Fruit fly (Drosophila melanogaster) whole organism, embryonic: ENCODE results near the gene Blm.
A peak's percentile ranks its signal among the peaks of the same experiment; 100 is the strongest.

Source experiments
- B-H2 ChIP-seq: fragments of 200-800 bp; sonication (Bioruptor generic); optimal IDR thresholded peaks from 2 replicates; lab custom pipeline; 2018; ENCODE audit warnings: missing biosample characterization, mild to moderate bottlenecking, missing genetic modification characterization
- BEAF-32 ChIP-seq: fragments of 200-800 bp; sonication (Bioruptor generic); optimal IDR thresholded peaks from 3 replicates; lab custom pipeline; 2017; ENCODE audit warnings: missing biosample characterization, missing genetic modification characterization, mild to moderate bottlenecking, moderate library complexity, missing genetic modification reagents
- CG10147 ChIP-seq: fragments of 200-800 bp; sonication (Bioruptor generic); optimal IDR thresholded peaks from 2 replicates; lab custom pipeline; 2019; ENCODE audit warnings: missing biosample characterization, mild to moderate bottlenecking, missing genetic modification characterization, moderate library complexity
- CG1024 ChIP-seq: fragments of 200-800 bp; sonication (Bioruptor generic); IDR thresholded peaks from 2 replicates; pipeline ENCODE4 v1.3.6; 2022; ENCODE audit warnings: missing biosample characterization, missing genetic modification characterization
- CG10543 ChIP-seq: fragments of 200-800 bp; sonication (Bioruptor generic); optimal IDR thresholded peaks from 3 replicates; lab custom pipeline; 2017; ENCODE audit warnings: missing biosample characterization, mild to moderate bottlenecking, missing genetic modification characterization, moderate library complexity
- CG11093 ChIP-seq: fragments of 200-800 bp; sonication (Bioruptor generic); IDR thresholded peaks from 3 replicates; pipeline ENCODE4 v1.3.6; 2022; ENCODE audit warnings: missing biosample characterization, missing genetic modification characterization
- CG11560 ChIP-seq: fragments of 200-800 bp; sonication (Bioruptor generic); IDR thresholded peaks from 3 replicates; pipeline ENCODE4 v1.3.6; 2022; ENCODE audit warnings: missing biosample characterization, missing genetic modification characterization
- CG14710 ChIP-seq: fragments of 200-800 bp; sonication (Bioruptor generic); optimal IDR thresholded peaks from 3 replicates; lab custom pipeline; 2019; ENCODE audit warnings: missing biosample characterization, mild to moderate bottlenecking, missing genetic modification characterization, moderate library complexity
- CG15696 ChIP-seq: fragments of 200-800 bp; sonication (Bioruptor generic); optimal IDR thresholded peaks from 2 replicates; lab custom pipeline; 2019; ENCODE audit warnings: missing biosample characterization, mild to moderate bottlenecking, missing genetic modification characterization, moderate library complexity
- CG2678 ChIP-seq: fragments of 200-800 bp; sonication (Bioruptor generic); optimal IDR thresholded peaks from 3 replicates; lab custom pipeline; 2019; ENCODE audit warnings: missing biosample characterization, mild to moderate bottlenecking, missing genetic modification characterization, moderate library complexity
- CG2889 ChIP-seq: fragments of 200-800 bp; sonication (Bioruptor generic); IDR thresholded peaks from 3 replicates; pipeline ENCODE4 v1.3.6; 2022; ENCODE audit warnings: missing biosample characterization, missing genetic modification characterization
- CG31224 ChIP-seq: fragments of 200-800 bp; sonication (Bioruptor generic); IDR thresholded peaks from 2 replicates; pipeline ENCODE4 v1.3.6; 2022; ENCODE audit warnings: missing biosample characterization, missing genetic modification characterization
- CG33213 ChIP-seq: fragments of 200-800 bp; sonication (Bioruptor generic); optimal IDR thresholded peaks from 3 replicates; lab custom pipeline; 2016; ENCODE audit warnings: missing biosample characterization, missing genetic modification characterization
- CG3726 ChIP-seq: fragments of 200-800 bp; sonication (Bioruptor generic); IDR thresholded peaks from 3 replicates; pipeline ENCODE4, ENCODE4 v1.3.6; 2022; ENCODE audit warnings: missing biosample characterization, missing genetic modification characterization
- CG3847 ChIP-seq: fragments of 200-800 bp; sonication (Bioruptor generic); IDR thresholded peaks from 2 replicates; pipeline ENCODE4 v1.3.6; 2022; ENCODE audit warnings: missing biosample characterization, missing genetic modification characterization
- CG43689 ChIP-seq: fragments of 200-800 bp; sonication (Bioruptor generic); IDR thresholded peaks from 2 replicates; pipeline ENCODE4 v1.3.6; 2022; ENCODE audit warnings: missing biosample characterization, missing genetic modification characterization
- CG4707 ChIP-seq: fragments of 200-800 bp; sonication (Bioruptor generic); optimal IDR thresholded peaks from 2 replicates; lab custom pipeline; 2018; ENCODE audit warnings: missing biosample characterization, mild to moderate bottlenecking, missing genetic modification characterization, moderate library complexity
- CG5245 ChIP-seq: fragments of 200-800 bp; sonication (Bioruptor generic); optimal IDR thresholded peaks from 3 replicates; lab custom pipeline; 2016; ENCODE audit warnings: missing biosample characterization, missing genetic modification characterization
- CG6689 ChIP-seq: fragments of 200-800 bp; sonication (Bioruptor generic); IDR thresholded peaks from 2 replicates; pipeline ENCODE4 v1.3.6; 2022; ENCODE audit warnings: missing biosample characterization, missing genetic modification characterization
- CG7839 ChIP-seq: fragments of 200-800 bp; sonication (Bioruptor generic); optimal IDR thresholded peaks from 3 replicates; lab custom pipeline; 2018; ENCODE audit warnings: missing biosample characterization, mild to moderate bottlenecking, missing genetic modification characterization, moderate library complexity
- CG8089 ChIP-seq: fragments of 200-800 bp; sonication (Bioruptor generic); optimal IDR thresholded peaks from 3 replicates; lab custom pipeline; 2016; ENCODE audit warnings: missing biosample characterization, missing genetic modification characterization
- CrebB ChIP-seq: fragments of 200-800 bp; sonication (Bioruptor generic); optimal IDR thresholded peaks from 3 replicates; lab custom pipeline; 2018; ENCODE audit warnings: missing biosample characterization, mild to moderate bottlenecking, missing genetic modification characterization
- ERR ChIP-seq: fragments of 200-800 bp; sonication (Bioruptor generic); optimal IDR thresholded peaks from 2 replicates; lab custom pipeline; 2016; ENCODE audit warnings: missing biosample characterization, missing genetic modification characterization
- Ets97D ChIP-seq: fragments of 200-800 bp; sonication (Bioruptor generic); optimal IDR thresholded peaks from 3 replicates; lab custom pipeline; 2016; ENCODE audit warnings: missing biosample characterization, missing genetic modification characterization
- H15 ChIP-seq: fragments of 200-800 bp; sonication (Bioruptor generic); IDR thresholded peaks from 3 replicates; pipeline ENCODE4 v1.3.6; 2022; ENCODE audit warnings: missing biosample characterization, missing genetic modification characterization
- HHEX ChIP-seq: fragments of 200-800 bp; sonication (Bioruptor generic); optimal IDR thresholded peaks from 3 replicates; lab custom pipeline; 2017; ENCODE audit warnings: missing biosample characterization, mild to moderate bottlenecking, missing genetic modification characterization, missing genetic modification reagents
- Lhr ChIP-seq: fragments of 200-800 bp; sonication (Bioruptor generic); optimal IDR thresholded peaks from 3 replicates; lab custom pipeline; 2017; ENCODE audit warnings: mild to moderate bottlenecking, missing biosample characterization, missing genetic modification reagents, missing genetic modification characterization
- MESR4 ChIP-seq: fragments of 200-800 bp; sonication (Bioruptor generic); optimal IDR thresholded peaks from 2 replicates; lab custom pipeline; 2018; ENCODE audit warnings: missing biosample characterization, mild to moderate bottlenecking, missing genetic modification characterization, moderate library complexity
- Mes4 ChIP-seq: fragments of 200-800 bp; sonication (Bioruptor generic); optimal IDR thresholded peaks from 2 replicates; lab custom pipeline; 2016; ENCODE audit warnings: missing biosample characterization, missing genetic modification characterization
- NFAT ChIP-seq: fragments of 200-800 bp; sonication (Bioruptor generic); IDR thresholded peaks from 2 replicates; pipeline ENCODE4 v1.3.6; 2022; ENCODE audit warnings: missing biosample characterization, missing genetic modification characterization
- Nf-YC ChIP-seq: fragments of 200-800 bp; optimal IDR thresholded peaks from 3 replicates; lab custom pipeline; 2019; ENCODE audit warnings: missing biosample characterization, mild to moderate bottlenecking, missing genetic modification characterization, moderate library complexity
- Oli ChIP-seq: fragments of 200-800 bp; sonication (Bioruptor generic); optimal IDR thresholded peaks from 2 replicates; lab custom pipeline; 2018; ENCODE audit warnings: missing biosample characterization, mild to moderate bottlenecking, missing genetic modification characterization, moderate library complexity
- Sin3A ChIP-seq: fragments of >200 bp; optimal IDR thresholded peaks from 2 replicates; lab custom pipeline; 2018
- Stat92E ChIP-seq, 3 experiments: fragments of >200 bp in 2 of 3; fragments of 200-800 bp in 1 of 3; sonication (Bioruptor generic) in 1 of 3; optimal IDR thresholded peaks; 2 replicates each; lab custom pipeline; 2017 to 2019; ENCODE audit warnings: missing biosample characterization in 3 of 3, missing genetic modification characterization in 3 of 3, mild to moderate bottlenecking in 1 of 3, moderate library complexity in 1 of 3
- Vsx1 ChIP-seq: fragments of 200-800 bp; sonication (Bioruptor generic); optimal IDR thresholded peaks from 2 replicates; lab custom pipeline; 2017; ENCODE audit warnings: missing biosample characterization, mild to moderate bottlenecking, missing genetic modification characterization, missing genetic modification reagents
- aop ChIP-seq: fragments of 200-800 bp; sonication (Bioruptor generic); IDR thresholded peaks from 2 replicates; pipeline ENCODE4 v1.3.6; 2022; ENCODE audit warnings: missing biosample characterization, missing genetic modification characterization
- caup ChIP-seq: fragments of 200-800 bp; sonication (Bioruptor generic); optimal IDR thresholded peaks from 3 replicates; lab custom pipeline; 2017; ENCODE audit warnings: missing biosample characterization, mild to moderate bottlenecking, missing genetic modification characterization, moderate library complexity; ENCODE audit not compliant: severe bottlenecking
- chif ChIP-seq, 2 experiments: fragments of 200-800 bp; sonication (Bioruptor generic); optimal IDR thresholded peaks; 3 replicates each; lab custom pipeline; 2016; ENCODE audit warnings: missing biosample characterization in 2 of 2, missing genetic modification characterization in 2 of 2
- chinmo ChIP-seq: fragments of 200-800 bp; sonication (Bioruptor generic); IDR thresholded peaks from 4 replicates; pipeline ENCODE4 v1.3.6; 2022; ENCODE audit warnings: missing biosample characterization, missing genetic modification characterization; ENCODE audit not compliant: partially characterized antibody
- chm ChIP-seq: fragments of 200-800 bp; sonication (Bioruptor generic); IDR thresholded peaks from 2 replicates; pipeline ENCODE4 v1.3.6; 2022; ENCODE audit warnings: missing biosample characterization, missing genetic modification characterization
- cwo ChIP-seq: fragments of 200-800 bp; sonication (Bioruptor generic); optimal IDR thresholded peaks from 3 replicates; lab custom pipeline; 2017; ENCODE audit warnings: missing biosample characterization, missing genetic modification characterization, mild to moderate bottlenecking, moderate library complexity, missing genetic modification reagents
- dimm ChIP-seq: fragments of 200-800 bp; sonication (Bioruptor generic); IDR thresholded peaks from 2 replicates; pipeline ENCODE4 v1.3.6; 2022; ENCODE audit warnings: missing biosample characterization, missing genetic modification characterization
- ems ChIP-seq: fragments of 200-800 bp; sonication (Bioruptor generic); optimal IDR thresholded peaks from 3 replicates; lab custom pipeline; 2016; ENCODE audit warnings: missing biosample characterization, missing genetic modification characterization
- lmd ChIP-seq: fragments of 200-800 bp; sonication (Bioruptor generic); IDR thresholded peaks from 2 replicates; pipeline ENCODE4 v1.3.6; 2022; ENCODE audit warnings: missing biosample characterization, missing genetic modification characterization
- luna ChIP-seq: fragments of 200-800 bp; sonication (Bioruptor generic); optimal IDR thresholded peaks from 2 replicates; lab custom pipeline; 2016; ENCODE audit warnings: missing biosample characterization, missing genetic modification characterization
- mam ChIP-seq: fragments of 200-800 bp; sonication (Bioruptor generic); optimal IDR thresholded peaks from 3 replicates; lab custom pipeline; 2016; ENCODE audit warnings: missing biosample characterization, missing genetic modification characterization
- ssp ChIP-seq: fragments of 200-800 bp; sonication (Bioruptor generic); IDR thresholded peaks from 2 replicates; pipeline ENCODE4 v1.3.6; 2022; ENCODE audit warnings: missing biosample characterization, missing genetic modification characterization
- tll ChIP-seq, 2 experiments: fragments of 200-800 bp in 1 of 2; fragments of >200 bp in 1 of 2; sonication (Bioruptor generic) in 1 of 2; optimal IDR thresholded peaks; 2 replicates each; lab custom pipeline; 2017 to 2019; ENCODE audit warnings: missing biosample characterization in 2 of 2, missing genetic modification characterization in 2 of 2, mild to moderate bottlenecking in 1 of 2, moderate library complexity in 1 of 2
- toy ChIP-seq: fragments of 200-800 bp; sonication (Bioruptor generic); IDR thresholded peaks from 2 replicates; pipeline ENCODE4 v1.3.6; 2022; ENCODE audit warnings: missing biosample characterization, missing genetic modification characterization

Blm gene

dm6 chr3R:11749297-11750293, 8.0 kb upstream of the Blm start, which contains the start of gene CG6923 (continued):
- TF ChIP-seq mam (GFP tag; lab: Kevin White, UChicago) (peak; percentile 20), Mes4 (GFP tag; lab: Kevin White, UChicago) (no peak), Oli (tag; lab: Kevin White, UChicago) (no peak), CG2889 (GFP tag; lab: Robert Waterston, UW) (no peak), CG10147 (GFP tag; lab: Kevin White, UChicago) (no peak), HHEX (GFP tag; lab: Kevin White, UChicago) (no peak), tll (GFP tag; optimal IDR thresholded peaks at IDR 0.05; lab: Kevin White, UChicago) (no peak), H15 (GFP tag; lab: Robert Waterston, UW) (no peak), CG4707 (no peak), CG14710 (tag; lab: Kevin White, UChicago) (peak; percentile 21), Vsx1 (GFP tag; lab: Kevin White, UChicago) (no peak), Sin3A (lab: Kevin White, UChicago) (peak; percentile 66), CG31224 (no peak), BEAF-32 (GFP tag; lab: Kevin White, UChicago) (peak; percentile 88), CG2678 (tag; lab: Kevin White, UChicago) (no peak), lmd (GFP tag; lab: Robert Waterston, UW) (no peak), CG33213 (GFP tag; lab: Kevin White, UChicago) (peak; percentile 0), MESR4 (GFP tag; lab: Kevin White, UChicago) (peak; percentile 7), chinmo (peak; percentile 71; the same call in 1 of the 4 replicates), CG3726 (GFP tag; lab: Robert Waterston, UW) (no peak), ERR (GFP tag; lab: Kevin White, UChicago) (no peak), luna (GFP tag; lab: Kevin White, UChicago) (no peak), CG1024 (no peak), B-H2 (GFP tag; lab: Kevin White, UChicago) (no peak), Stat92E (GFP tag; optimal IDR thresholded peaks at IDR 0.05; lab: Kevin White, UChicago) (no peak), CG7839 (tag; lab: Kevin White, UChicago) (no peak), CrebB (no peak), Ets97D (GFP tag; lab: Kevin White, UChicago) (peak; percentile 59), CG5245 (GFP tag; lab: Kevin White, UChicago) (no peak), chm (GFP tag; lab: Robert Waterston, UW) (no peak), CG10543 (no peak), Lhr (GFP tag; lab: Kevin White, UChicago) (peak; percentile 24), caup (no peak), CG6689 (GFP tag; lab: Robert Waterston, UW) (no peak), dimm (GFP tag; lab: Robert Waterston, UW) (no peak), CG11093 (no peak), Nf-YC (tag; lab: Kevin White, UChicago) (peak; percentile 90), ssp (GFP tag; lab: Robert Waterston, UW) (no peak), NFAT (GFP tag; lab: Robert Waterston, UW) (no peak), aop (GFP tag; lab: Robert Waterston, UW) (no peak), CG15696 (tag; lab: Kevin White, UChicago) (no peak), CG11560 (no peak), ems (no peak), CG43689 (GFP tag; lab: Robert Waterston, UW) (no peak), CG8089 (GFP tag; lab: Kevin White, UChicago) (no peak), CG3847 (GFP tag; lab: Robert Waterston, UW) (peak; percentile 25; the same call in 1 of the 2 replicates), toy (GFP tag; lab: Robert Waterston, UW) (no peak), chif (GFP tag; optimal IDR thresholded peaks at IDR 0.05; lab: Kevin White, UChicago) (no peak), cwo (GFP tag; lab: Kevin White, UChicago) (no peak)
